Worm (Caenorhabditis elegans): ENCODE results near the gene B0285.6.

Gene B0285.6

ce11 chrIII:4317065-4317752 is 32.7 kb upstream of the B0285.6 start, which contains the start of gene tag-131:
tag-131 (plus strand) TSS chrIII:4317702.
- TF ChIP-seq hmg-1.2 (GFP tag; IDR thresholded peaks at IDR 0.05) (peak; percentile 20; the same call in 1 of the 2 replicates), egrh-3 (GFP tag; IDR thresholded peaks at IDR 0.05) (no peak)

- TF ChIP-seq egl-18 (GFP tag; IDR thresholded peaks at IDR 0.05) (no peak), F22D6.2 (tag; optimal IDR thresholded peaks at IDR 0.05) (no peak), pbrm-1 (GFP tag; IDR thresholded peaks at IDR 0.05) (no peak), ceh-40 (GFP tag; IDR thresholded peaks at IDR 0.05) (no peak), nhr-120 (GFP tag; IDR thresholded peaks at IDR 0.05) (no peak)
Observed at ce11 chrIII:4320113-4320512, 29.8 kb upstream of the B0285.6 start, which contains the start of gene H38K22.6. H38K22.6 (plus strand) TSS chrIII:4320413.

ce11 chrIII:4321399-4321798 is 28.5 kb upstream of the B0285.6 start, which contains the start of gene H38K22.7:
H38K22.7 (plus strand) TSS chrIII:4321699.
- TF ChIP-seq sea-2 (GFP tag; IDR thresholded peaks at IDR 0.05) (no peak), F52B5.7 (tag; optimal IDR thresholded peaks at IDR 0.05) (no peak)

ce11 chrIII:4323120-4323519 is 26.8 kb upstream of the B0285.6 start:
- no peak for TF ChIP-seq Y53F4B.3 (GFP tag; IDR thresholded peaks at IDR 0.05)
- no peak for TF ChIP-seq egl-44 (GFP tag; IDR thresholded peaks at IDR 0.05)
- no peak for TF ChIP-seq sptf-2 (GFP tag; optimal IDR thresholded peaks at IDR 0.05)
- TF ChIP-seq let-526 (GFP tag; IDR thresholded peaks at IDR 0.05): no peak
- TF ChIP-seq snpc-3.4 (tag; optimal IDR thresholded peaks at IDR 0.05): no peak
- TF ChIP-seq hlh-26 (GFP tag; conservative IDR thresholded peaks at IDR 0.05): no peak
- no peak for TF ChIP-seq mcd-1 (GFP tag; IDR thresholded peaks at IDR 0.05)
- TF ChIP-seq F33H1.4 (GFP tag; IDR thresholded peaks at IDR 0.05): no peak
- TF ChIP-seq F57A8.1 (GFP tag; optimal IDR thresholded peaks at IDR 0.05): no peak
- TF ChIP-seq ZK185.1 (tag; optimal IDR thresholded peaks at IDR 0.05; ENCODE audit: poor library complexity, severe bottlenecking): peak; percentile 5
- peak; percentile 73; the same call in 1 of the 2 replicates for TF ChIP-seq hmg-1.2 (GFP tag; IDR thresholded peaks at IDR 0.05)

- TF ChIP-seq chd-7 (tag; optimal IDR thresholded peaks at IDR 0.05) (no peak), rpc-1 (optimal IDR thresholded peaks at IDR 0.05) (no peak), rpc-1 (tag; optimal IDR thresholded peaks at IDR 0.05) (no peak), zim-3 (tag; optimal IDR thresholded peaks at IDR 0.05) (no peak), K12H6.12 (tag; optimal IDR thresholded peaks at IDR 0.05) (no peak)
Observed at ce11 chrIII:4323859-4324258, 26.0 kb upstream of the B0285.6 start, which contains the start of gene H38K22.9. H38K22.9 (plus strand) TSS chrIII:4324159.

ce11 chrIII:4328208-4328987 is 21.5 kb upstream of the B0285.6 start:
- TF ChIP-seq F37B4.10 (GFP tag; IDR thresholded peaks at IDR 0.05): no peak
- no peak for TF ChIP-seq sea-2 (GFP tag; IDR thresholded peaks at IDR 0.05)
- TF ChIP-seq dpff-1 (tag; optimal IDR thresholded peaks at IDR 0.05): no peak
- TF ChIP-seq ccch-3 (GFP tag; optimal IDR thresholded peaks at IDR 0.05): no peak
- TF ChIP-seq bed-2 (GFP tag; IDR thresholded peaks at IDR 0.05): no peak
- peak; percentile 56; the same call in 1 of the 2 replicates for TF ChIP-seq nfyb-1 (GFP tag; IDR thresholded peaks at IDR 0.05)
